Worm (Caenorhabditis elegans): ENCODE results near the gene ceh-49.

Gene ceh-49

DNA sequence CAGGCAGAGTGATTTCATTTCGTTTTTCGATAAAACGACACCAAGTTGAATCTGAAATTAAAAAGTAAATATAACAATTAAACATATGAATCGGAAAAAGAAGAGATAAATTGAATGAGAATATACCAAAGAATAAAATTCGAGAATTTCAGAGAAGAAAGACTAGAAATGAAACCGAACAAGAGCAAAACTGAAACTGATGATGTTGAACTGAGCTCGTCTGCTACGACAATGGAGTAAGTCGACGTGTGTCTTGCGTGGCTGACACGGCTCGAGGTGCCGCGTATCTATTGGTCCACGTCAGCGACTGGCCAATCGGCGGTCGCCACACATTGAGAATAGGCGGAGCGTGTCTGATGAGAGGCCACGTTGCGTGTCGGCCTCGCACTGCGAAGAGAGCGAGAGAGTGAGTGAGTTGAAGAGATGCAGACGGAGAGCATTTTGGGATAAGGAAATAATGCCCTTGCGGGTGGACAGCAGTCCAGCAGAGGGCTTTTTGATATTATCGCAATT lies 19.5 kb downstream of the ceh-49 start, which contains the start of gene crt-1 (continued):
- TF ChIP-seq alr-1 (tag; optimal IDR thresholded peaks at IDR 0.05; ENCODE audit: borderline replicate concordance), result no peak
- TF ChIP-seq mep-1 (tag; optimal IDR thresholded peaks at IDR 0.05), result peak; percentile 81
- TF ChIP-seq nhr-90 (tag; optimal IDR thresholded peaks at IDR 0.05; ENCODE audit: poor library complexity), result peak; percentile 94
- peak; percentile 78 for TF ChIP-seq nhr-11 (tag; optimal IDR thresholded peaks at IDR 0.05)
- peak; percentile 87 for TF ChIP-seq zip-4 (GFP tag; optimal IDR thresholded peaks at IDR 0.05)
- TF ChIP-seq ztf-4 (tag; optimal IDR thresholded peaks at IDR 0.05), result peak; percentile 42
- TF ChIP-seq fkh-4 (tag; optimal IDR thresholded peaks at IDR 0.05; ENCODE audit: borderline replicate concordance), result peak; percentile 66
- peak; percentile 89 for TF ChIP-seq lin-15B (tag; optimal IDR thresholded peaks at IDR 0.05)
- no peak for TF ChIP-seq Y116A8C.19 (tag; optimal IDR thresholded peaks at IDR 0.05; ENCODE audit: borderline replicate concordance)
- TF ChIP-seq nhr-76 (tag; optimal IDR thresholded peaks at IDR 0.05), result peak; percentile 71
- TF ChIP-seq grh-1 (GFP tag; IDR thresholded peaks at IDR 0.05), result peak; percentile 97
- TF ChIP-seq unc-62 (GFP tag; optimal IDR thresholded peaks at IDR 0.05), result no peak
- TF ChIP-seq C16A3.4 (tag; optimal IDR thresholded peaks at IDR 0.05), result peak; percentile 79
- TF ChIP-seq egl-27 (tag; optimal IDR thresholded peaks at IDR 0.05), result peak; percentile 26 to 73
- TF ChIP-seq snu-23 (GFP tag; optimal IDR thresholded peaks at IDR 0.05), result peak; percentile 96
- TF ChIP-seq lir-3 (tag; optimal IDR thresholded peaks at IDR 0.05; ENCODE audit: poor library complexity), result peak; percentile 69
- peak; percentile 93 for TF ChIP-seq elt-2 (tag; optimal IDR thresholded peaks at IDR 0.05)
- peak; percentile 79 to 83 (median 82) for TF ChIP-seq dpl-1 (GFP tag; optimal IDR thresholded peaks at IDR 0.05)
- no peak for TF ChIP-seq pag-3 (tag; optimal IDR thresholded peaks at IDR 0.05; ENCODE audit: borderline replicate concordance, insufficient read depth)
- TF ChIP-seq C34B4.2 (tag; optimal IDR thresholded peaks at IDR 0.05), result no peak
- peak; percentile 94 for TF ChIP-seq nhr-85 (tag)
- TF ChIP-seq hlh-17 (GFP tag; optimal IDR thresholded peaks at IDR 0.05; ENCODE audit: borderline replicate concordance), result no peak
- TF ChIP-seq ets-5 (GFP tag; IDR thresholded peaks at IDR 0.05), result no peak
- TF ChIP-seq nhr-71 (tag; optimal IDR thresholded peaks at IDR 0.05), result peak; percentile 99
- peak; percentile 93 for TF ChIP-seq unc-86 (tag; optimal IDR thresholded peaks at IDR 0.05)
- peak; percentile 92 for TF ChIP-seq pax-3 (tag; optimal IDR thresholded peaks at IDR 0.05)
- peak; percentile 92 for TF ChIP-seq egl-13 (tag; optimal IDR thresholded peaks at IDR 0.05)
- TF ChIP-seq fos-1 (tag; optimal IDR thresholded peaks at IDR 0.05), result peak; percentile 72
- TF ChIP-seq ceh-82 (tag; optimal IDR thresholded peaks at IDR 0.05), result peak; percentile 76 to 92 (median 89)
- no peak for TF ChIP-seq pqm-1 (tag; optimal IDR thresholded peaks at IDR 0.05)
- no peak for TF ChIP-seq nhr-12 (tag; optimal IDR thresholded peaks at IDR 0.05)

ce11 chrV:6099634-6100033 lies 20.4 kb downstream of the ceh-49 start:
- TF ChIP-seq nhr-85 (tag) (peak; percentile 35), lin-35 (GFP tag; optimal IDR thresholded peaks at IDR 0.05) (no peak), elt-3 (tag; optimal IDR thresholded peaks at IDR 0.05) (no peak), alr-1 (tag; optimal IDR thresholded peaks at IDR 0.05; ENCODE audit: borderline replicate concordance) (peak; percentile 60), efl-1 (optimal IDR thresholded peaks at IDR 0.05) (no peak), efl-1 (GFP tag; optimal IDR thresholded peaks at IDR 0.05 in 1 of 2) (peak in 1 of 2 experiments; percentile 78), rnt-1 (tag; optimal IDR thresholded peaks at IDR 0.05) (peak; percentile 27), ets-5 (GFP tag; IDR thresholded peaks at IDR 0.05) (0 out of 2 replicates have a peak, but pooled peaks have one; percentile 58)

DNA sequence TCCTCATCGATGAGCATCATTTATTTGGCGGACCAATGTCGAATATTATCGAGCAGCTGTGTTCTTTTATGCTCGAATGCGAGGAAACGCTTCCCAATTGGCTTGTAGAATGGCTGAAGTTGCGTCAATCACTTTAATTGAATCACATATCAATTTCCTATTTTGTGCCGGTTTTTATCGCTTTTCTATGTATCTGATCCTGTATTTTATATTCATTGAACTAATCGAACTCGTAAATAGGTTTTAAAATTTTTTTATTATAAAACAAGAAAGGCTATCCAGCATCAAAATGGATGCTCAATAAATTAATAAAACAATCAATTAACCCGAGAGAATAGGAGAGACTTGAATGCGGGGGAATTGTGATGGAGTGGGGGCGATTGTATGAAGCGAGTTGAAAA lies 21.3 kb downstream of the ceh-49 start:
- TF ChIP-seq lin-15B (tag; optimal IDR thresholded peaks at IDR 0.05) (no peak), snu-23 (GFP tag; optimal IDR thresholded peaks at IDR 0.05) (peak; percentile 16), lsy-2 (tag; optimal IDR thresholded peaks at IDR 0.05) (peak; percentile 22 to 55), aly-2 (tag; optimal IDR thresholded peaks at IDR 0.05) (peak; percentile 71), nhr-71 (tag; optimal IDR thresholded peaks at IDR 0.05) (peak; percentile 26), nhr-11 (tag; optimal IDR thresholded peaks at IDR 0.05) (no peak), nhr-90 (tag; optimal IDR thresholded peaks at IDR 0.05; ENCODE audit: poor library complexity) (peak; percentile 23), unc-98 (GFP tag; IDR thresholded peaks at IDR 0.05) (no peak), dsc-1 (tag; optimal IDR thresholded peaks at IDR 0.05) (no peak), unc-130 (tag; optimal IDR thresholded peaks at IDR 0.05) (no peak), nhr-85 (tag) (peak; percentile 30), efl-1 (optimal IDR thresholded peaks at IDR 0.05) (peak in 1 of 2 experiments; percentile 24), efl-1 (GFP tag; optimal IDR thresholded peaks at IDR 0.05 in 1 of 2) (peak in 1 of 2 experiments; percentile 82), rnt-1 (tag; optimal IDR thresholded peaks at IDR 0.05) (peak; percentile 28), swsn-7 (tag; optimal IDR thresholded peaks at IDR 0.05) (no peak), ama-1 (optimal IDR thresholded peaks at IDR 0.05) (peak; percentile 87), xbp-1 (tag; optimal IDR thresholded peaks at IDR 0.05) (peak; percentile 60)
